Worm (Caenorhabditis elegans) whole organism, L1 larva: ENCODE results near the gene Y32G9A.5.

Source experiments
- ama-1 ChIP-seq: fragments of 150-350 bp; optimal IDR thresholded peaks from 2 replicates; lab custom pipeline; 2014
- egl-13 ChIP-seq: sonication (generic microtip); optimal IDR thresholded peaks from 2 replicates; lab custom pipeline; 2016; ENCODE audit warnings: missing genotype, missing genetic modification reagents, missing genetic modification characterization, missing compliant biosample characterization
- egl-27 ChIP-seq, 2 experiments: fragments of 150-350 bp in 1 of 2; sonication (generic microtip); optimal IDR thresholded peaks; 3 replicates each; lab custom pipeline; 2017 to 2018; ENCODE audit warnings: missing biosample characterization in 2 of 2, missing genetic modification characterization in 2 of 2, missing genetic modification reagents in 2 of 2
- lin-39 ChIP-seq: fragments of 150-350 bp; optimal IDR thresholded peaks from 2 replicates; lab custom pipeline; 2014; ENCODE audit warnings: missing biosample characterization, missing genetic modification reagents, missing genetic modification characterization
- mep-1 ChIP-seq: fragments of 150-350 bp; optimal IDR thresholded peaks from 2 replicates; lab custom pipeline; 2014; ENCODE audit warnings: missing biosample characterization, missing genetic modification characterization
- nhr-11 ChIP-seq: fragments of 150-350 bp; optimal IDR thresholded peaks from 2 replicates; lab custom pipeline; 2014; ENCODE audit warnings: missing biosample characterization, missing genetic modification characterization
- ztf-4 ChIP-seq: fragments of 150-350 bp; optimal IDR thresholded peaks from 2 replicates; lab custom pipeline; 2014; ENCODE audit warnings: missing biosample characterization, missing genetic modification characterization

DNA sequence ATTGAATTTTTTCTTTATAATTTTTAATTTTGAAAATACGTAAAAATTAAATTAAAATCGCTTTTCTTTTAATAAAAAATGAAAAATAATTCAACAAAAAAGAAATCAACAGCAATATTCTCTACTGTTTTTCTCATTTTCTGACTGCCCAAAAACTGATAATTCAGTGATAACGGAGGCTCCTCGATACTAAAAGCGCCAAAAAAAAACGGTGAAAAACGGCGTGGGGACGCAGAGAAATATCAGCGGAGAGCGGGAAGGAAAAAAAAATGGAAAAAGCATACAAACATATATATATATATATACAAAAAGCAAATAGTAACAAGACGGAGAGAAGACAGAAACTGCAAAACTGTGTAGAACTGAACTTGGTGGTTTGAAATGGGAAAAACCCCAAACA lies 24.3 kb upstream of the Y32G9A.5 start:
- TF ChIP-seq egl-13 (tag; lab: Kevin White, UChicago) (no peak), mep-1 (tag; lab: Kevin White, UChicago) (no peak), lin-39 (tag; lab: Kevin White, UChicago) (no peak), egl-27 (tag; optimal IDR thresholded peaks at IDR 0.05; lab: Kevin White, UChicago) (no peak), ama-1 (lab: Kevin White, UChicago) (no peak), ztf-4 (tag; lab: Kevin White, UChicago) (no peak), nhr-11 (tag; lab: Kevin White, UChicago) (no peak)
